Worm (Caenorhabditis elegans): Measurements from ENCODE around the gene F14F7.7.
A peak's percentile ranks its signal among the peaks of the same experiment; 100 is the strongest.

F14F7.7 gene

DNA sequence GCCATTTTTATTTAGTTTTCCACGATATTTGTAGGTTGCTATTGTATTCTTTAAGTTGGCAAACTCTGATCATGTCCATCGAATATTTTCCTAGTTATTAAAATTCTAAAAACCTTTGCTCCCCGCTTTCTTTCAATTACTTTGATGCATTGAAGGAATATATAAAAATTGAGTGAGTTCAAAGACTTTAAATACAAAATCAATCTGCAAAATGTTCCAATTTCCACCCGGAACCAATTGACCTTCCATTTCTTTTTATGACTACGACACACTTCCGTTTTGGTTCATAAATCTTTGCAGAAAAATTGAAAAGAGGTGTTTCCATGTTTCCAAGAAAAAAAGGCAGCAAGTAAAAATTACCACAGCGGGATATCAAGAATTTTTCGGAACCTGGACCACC, 9.0 kb downstream of the F14F7.7 start, which contains the start of gene F54F12.2:
F54F12.2 (plus strand) TSS at position 301 of the 400 bp plus-strand sequence.
- TF ChIP-seq egl-27 (tag; optimal IDR thresholded peaks at IDR 0.05) (no peak), nhr-23 (tag; optimal IDR thresholded peaks at IDR 0.05) (no peak), nhr-12 (tag; optimal IDR thresholded peaks at IDR 0.05) (no peak), elt-3 (tag; optimal IDR thresholded peaks at IDR 0.05) (no peak), elt-1 (tag; optimal IDR thresholded peaks at IDR 0.05) (no peak), unc-39 (tag; optimal IDR thresholded peaks at IDR 0.05) (no peak), R02D3.7 (tag; optimal IDR thresholded peaks at IDR 0.05) (no peak), mml-1 (tag; optimal IDR thresholded peaks at IDR 0.05) (no peak), ceh-82 (tag; optimal IDR thresholded peaks at IDR 0.05) (no peak), fkh-2 (tag; optimal IDR thresholded peaks at IDR 0.05) (no peak), egl-5 (tag; optimal IDR thresholded peaks at IDR 0.05) (no peak), pha-4 (tag; optimal IDR thresholded peaks at IDR 0.05) (no peak), daf-12 (tag; optimal IDR thresholded peaks at IDR 0.05) (no peak), ama-1 (optimal IDR thresholded peaks at IDR 0.05) (no peak), lsy-12 (tag; optimal IDR thresholded peaks at IDR 0.05) (no peak), nhr-28 (tag; optimal IDR thresholded peaks at IDR 0.05) (no peak)

DNA sequence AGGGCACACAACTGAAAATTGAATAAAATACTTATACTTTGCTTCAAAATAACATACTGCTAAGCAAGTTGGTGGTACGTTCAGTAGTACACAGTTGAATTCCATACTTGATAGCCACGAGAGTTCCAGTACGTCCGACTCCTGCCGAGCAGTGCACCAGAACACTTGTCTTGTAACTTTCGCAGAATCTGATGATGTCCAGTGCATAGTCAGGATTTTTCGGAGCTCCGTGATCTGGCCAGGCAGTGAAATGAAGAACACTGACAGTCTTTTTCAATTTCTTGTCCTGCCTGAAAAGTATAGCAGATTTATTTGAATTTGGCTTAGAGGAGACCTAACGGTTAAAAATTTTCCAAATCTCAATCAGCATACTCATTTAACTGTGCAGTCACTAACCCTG, 19.3 kb downstream of the F14F7.7 start:
- no peak for TF ChIP-seq elt-2 (tag; optimal IDR thresholded peaks at IDR 0.05)
- no peak for TF ChIP-seq nhr-23 (tag; optimal IDR thresholded peaks at IDR 0.05)
- TF ChIP-seq mdl-1 (tag; optimal IDR thresholded peaks at IDR 0.05): no peak
- no peak for TF ChIP-seq skn-1 (tag; optimal IDR thresholded peaks at IDR 0.05)
- no peak for TF ChIP-seq lin-15B (tag; optimal IDR thresholded peaks at IDR 0.05)
- no peak for TF ChIP-seq ama-1 (optimal IDR thresholded peaks at IDR 0.05)
- TF ChIP-seq tbx-2 (tag; optimal IDR thresholded peaks at IDR 0.05): no peak

DNA sequence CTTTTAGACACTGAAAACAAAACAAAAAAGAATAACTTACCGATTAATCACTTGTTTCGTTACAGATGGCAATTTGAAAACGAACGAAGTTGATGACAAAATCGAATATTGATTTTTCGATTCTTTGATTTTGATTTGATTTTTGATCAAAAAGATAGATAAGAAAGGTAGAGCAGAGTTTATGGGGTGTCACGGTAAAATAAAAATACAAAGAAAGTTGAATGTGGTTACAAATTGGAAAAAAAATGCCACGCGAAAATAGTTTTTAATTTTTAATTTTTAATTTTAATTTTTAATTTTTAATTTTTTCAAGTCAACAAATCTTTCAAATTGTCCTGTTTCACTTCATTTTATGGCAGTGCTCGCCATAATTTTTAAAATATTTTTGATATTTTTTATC, 24.6 kb downstream of the F14F7.7 start, which contains the start of gene F54F12.1:
F54F12.1 (minus strand) TSS at position 101 of the 400 bp plus-strand sequence.
- TF ChIP-seq nhr-77 (tag; optimal IDR thresholded peaks at IDR 0.05): no peak
- no peak for TF ChIP-seq hmg-11 (tag; optimal IDR thresholded peaks at IDR 0.05)
- TF ChIP-seq ceh-82 (tag; optimal IDR thresholded peaks at IDR 0.05): no peak
- no peak for TF ChIP-seq nhr-237 (tag; optimal IDR thresholded peaks at IDR 0.05)
- TF ChIP-seq aly-2 (tag; optimal IDR thresholded peaks at IDR 0.05): no peak
- TF ChIP-seq ztf-4 (tag; optimal IDR thresholded peaks at IDR 0.05): no peak
- no peak for TF ChIP-seq nhr-28 (tag; optimal IDR thresholded peaks at IDR 0.05)
- TF ChIP-seq elt-2 (tag; optimal IDR thresholded peaks at IDR 0.05): no peak
- no peak for TF ChIP-seq zag-1 (tag; optimal IDR thresholded peaks at IDR 0.05)
- no peak for TF ChIP-seq sea-2 (GFP tag; optimal IDR thresholded peaks at IDR 0.05)
- TF ChIP-seq fkh-10 (GFP tag; optimal IDR thresholded peaks at IDR 0.05): no peak
- TF ChIP-seq mdl-1 (tag; optimal IDR thresholded peaks at IDR 0.05): no peak

DNA sequence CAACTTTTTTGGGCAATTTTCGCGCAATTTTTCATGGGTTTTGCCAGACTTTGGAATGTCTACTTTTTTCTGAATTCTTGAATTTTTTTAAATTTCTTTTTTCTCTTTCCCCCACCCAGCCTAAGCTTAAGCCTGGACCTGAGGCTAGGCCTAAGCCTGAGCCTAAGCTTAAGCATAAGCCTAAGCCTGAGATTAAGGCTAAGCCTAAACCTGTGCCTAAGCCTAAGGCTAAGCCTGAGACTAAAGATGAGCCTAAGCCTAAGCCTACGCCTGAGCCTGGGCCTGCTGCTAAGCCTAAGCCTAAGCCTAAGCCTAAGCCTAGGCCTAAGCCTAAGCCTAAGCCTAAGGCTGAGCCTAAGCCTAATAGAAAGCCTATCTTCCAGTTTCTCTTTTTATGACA, 25.5 kb downstream of the F14F7.7 start:
- no peak for TF ChIP-seq lin-15B (tag; optimal IDR thresholded peaks at IDR 0.05)

DNA sequence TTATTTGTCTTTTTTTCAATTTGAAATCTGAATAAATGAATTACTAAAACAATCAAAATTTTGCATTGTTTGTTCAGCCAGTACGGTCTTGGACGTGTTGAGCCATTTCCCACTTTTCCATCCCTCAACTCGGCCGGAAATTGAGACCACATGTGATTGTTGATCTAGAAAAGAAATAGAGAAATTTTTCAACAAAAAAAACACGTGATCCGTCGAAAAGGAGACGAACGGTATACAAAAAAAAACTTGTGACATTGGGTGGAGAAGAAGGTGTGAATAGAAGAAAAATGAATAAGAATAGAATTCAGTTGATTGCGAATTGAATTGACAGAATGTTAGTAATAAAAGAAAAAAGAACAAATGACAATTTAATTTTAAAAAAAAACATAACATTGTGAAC, 26.0 kb downstream of the F14F7.7 start:
- no peak for TF ChIP-seq daf-12 (tag; optimal IDR thresholded peaks at IDR 0.05)
- no peak for TF ChIP-seq jun-1 (tag; optimal IDR thresholded peaks at IDR 0.05)
- no peak for TF ChIP-seq nfya-1 (tag; optimal IDR thresholded peaks at IDR 0.05; ENCODE audit: insufficient read depth)
- TF ChIP-seq nhr-43 (tag; optimal IDR thresholded peaks at IDR 0.05; ENCODE audit: poor library complexity, severe bottlenecking): no peak
- TF ChIP-seq lsy-12 (tag; optimal IDR thresholded peaks at IDR 0.05): no peak
- TF ChIP-seq elt-1 (tag; optimal IDR thresholded peaks at IDR 0.05): no peak
- no peak for TF ChIP-seq hmg-11 (tag; optimal IDR thresholded peaks at IDR 0.05)
- TF ChIP-seq nhr-77 (tag; optimal IDR thresholded peaks at IDR 0.05): no peak
- TF ChIP-seq nhr-12 (tag; optimal IDR thresholded peaks at IDR 0.05): no peak
- TF ChIP-seq elt-3 (tag; optimal IDR thresholded peaks at IDR 0.05): no peak
- no peak for TF ChIP-seq zag-1 (tag; optimal IDR thresholded peaks at IDR 0.05)
- TF ChIP-seq ama-1 (optimal IDR thresholded peaks at IDR 0.05): no peak
- TF ChIP-seq sea-2 (GFP tag; optimal IDR thresholded peaks at IDR 0.05): no peak
- TF ChIP-seq ztf-4 (tag; optimal IDR thresholded peaks at IDR 0.05): no peak
- no peak for TF ChIP-seq ceh-82 (tag; optimal IDR thresholded peaks at IDR 0.05)
- TF ChIP-seq egl-27 (tag; optimal IDR thresholded peaks at IDR 0.05): no peak

DNA sequence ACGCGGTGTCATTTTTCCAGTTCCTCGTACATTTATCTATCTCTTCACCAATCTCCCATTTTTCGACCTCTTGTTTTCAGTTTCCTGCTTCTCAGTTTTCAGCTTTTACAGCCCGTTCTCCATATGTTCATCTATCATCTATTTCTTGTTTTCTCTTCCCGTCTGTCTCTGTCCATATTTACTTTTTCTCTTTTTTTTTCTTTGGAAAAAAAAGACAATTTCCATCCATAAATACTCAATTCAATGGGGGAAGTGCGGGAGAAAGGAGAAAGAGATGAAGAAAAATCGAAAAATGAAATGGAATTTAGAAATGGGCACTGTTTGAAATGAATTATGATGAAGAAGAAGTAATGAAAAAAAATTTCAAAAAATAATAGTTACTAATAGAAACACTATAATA, 27.4 kb downstream of the F14F7.7 start:
- TF ChIP-seq ceh-16 (tag; optimal IDR thresholded peaks at IDR 0.05) (no peak), pha-4 (tag; optimal IDR thresholded peaks at IDR 0.05) (peak; percentile 97), nhr-77 (tag; optimal IDR thresholded peaks at IDR 0.05) (no peak), ceh-9 (tag; optimal IDR thresholded peaks at IDR 0.05) (no peak)

Data from whole organism, L3 larva.